Fruit fly (Drosophila melanogaster) whole organism, prepupa: ENCODE data around the gene CG31013.

ENCODE experiments used
- CG11902 ChIP-seq: fragments of 200-800 bp; sonication (Bioruptor generic); optimal IDR thresholded peaks from 3 replicates; lab custom pipeline; 2016; ENCODE audit warnings: missing biosample characterization, missing genetic modification characterization
- CG16779 ChIP-seq: fragments of 200-800 bp; sonication (Bioruptor generic); optimal IDR thresholded peaks from 3 replicates; lab custom pipeline; 2017; ENCODE audit warnings: missing biosample characterization, mild to moderate bottlenecking, missing genetic modification characterization
- CG8119 ChIP-seq: fragments of 200-800 bp; sonication (Bioruptor generic); IDR thresholded peaks from 3 replicates; pipeline ENCODE4 v1.3.6; 2022; ENCODE audit warnings: missing biosample characterization, missing genetic modification characterization
- Eip78C ChIP-seq: fragments of 200-800 bp; sonication (Bioruptor generic); peaks from one replicate; lab custom pipeline; 2016; ENCODE audit warnings: missing biosample characterization, missing genetic modification characterization
- Hr39 ChIP-seq: fragments of 200-800 bp; sonication (Bioruptor generic); optimal IDR thresholded peaks from 2 replicates; lab custom pipeline; 2016; ENCODE audit warnings: missing biosample characterization, missing genetic modification characterization
- Sox15 ChIP-seq: fragments of 200-800 bp; sonication (Bioruptor generic); optimal IDR thresholded peaks from 3 replicates; lab custom pipeline; 2016; ENCODE audit warnings: missing biosample characterization, missing genetic modification characterization
- spab ChIP-seq: fragments of 200-800 bp; sonication (Bioruptor generic); optimal IDR thresholded peaks from 2 replicates; lab custom pipeline; 2017; ENCODE audit warnings: missing biosample characterization, mild to moderate bottlenecking, missing genetic modification characterization, missing genetic modification reagents

dm6 chr3R:30690251-30690650 is 44.6 kb upstream of the CG31013 start, which contains the start of gene Spn100A:
- TF ChIP-seq CG8119 (GFP tag; lab: Robert Waterston, UW), result no peak
- TF ChIP-seq CG16779 (tag; lab: Kevin White, UChicago), result no peak
- no peak for TF ChIP-seq Hr39 (GFP tag; lab: Kevin White, UChicago)
- TF ChIP-seq Sox15, result no peak
- TF ChIP-seq CG11902 (GFP tag; lab: Kevin White, UChicago), result no peak
- TF ChIP-seq Eip78C (GFP tag; lab: Kevin White, UChicago), result no peak
- no peak for TF ChIP-seq spab (GFP tag; lab: Kevin White, UChicago)
